Fruit fly (Drosophila melanogaster) whole organism, embryonic: ENCODE data around the gene cher.
A peak's percentile ranks its signal among the peaks of the same experiment; 100 is the strongest.

ENCODE experiments used
- Asciz ChIP-seq: fragments of 200-800 bp; sonication (Bioruptor generic); optimal IDR thresholded peaks from 2 replicates; lab custom pipeline; 2017; ENCODE audit warnings: missing biosample characterization, mild to moderate bottlenecking, missing genetic modification characterization, missing genetic modification reagents
- B-H2 ChIP-seq: fragments of 200-800 bp; sonication (Bioruptor generic); optimal IDR thresholded peaks from 2 replicates; lab custom pipeline; 2018; ENCODE audit warnings: missing biosample characterization, mild to moderate bottlenecking, missing genetic modification characterization
- CG1233 ChIP-seq: fragments of 200-800 bp; sonication (Bioruptor generic); optimal IDR thresholded peaks from 4 replicates; lab custom pipeline; 2018; ENCODE audit warnings: missing biosample characterization, mild to moderate bottlenecking, missing genetic modification characterization
- CG14710 ChIP-seq: fragments of 200-800 bp; sonication (Bioruptor generic); optimal IDR thresholded peaks from 3 replicates; lab custom pipeline; 2019; ENCODE audit warnings: missing biosample characterization, mild to moderate bottlenecking, missing genetic modification characterization, moderate library complexity
- CG15601 ChIP-seq: fragments of 200-800 bp; sonication (Bioruptor generic); optimal IDR thresholded peaks from 3 replicates; lab custom pipeline; 2019; ENCODE audit warnings: missing biosample characterization, mild to moderate bottlenecking, missing genetic modification characterization, moderate library complexity
- CG17359 ChIP-seq: fragments of 200-800 bp; sonication (Bioruptor generic); optimal IDR thresholded peaks from 3 replicates; lab custom pipeline; 2018; ENCODE audit warnings: missing biosample characterization, mild to moderate bottlenecking, missing genetic modification characterization, moderate library complexity
- CG17385 ChIP-seq: fragments of 200-800 bp; sonication (Bioruptor generic); optimal IDR thresholded peaks from 3 replicates; lab custom pipeline; 2018; ENCODE audit warnings: missing biosample characterization, mild to moderate bottlenecking, missing genetic modification characterization
- CG18011 ChIP-seq: fragments of 200-800 bp; sonication (Bioruptor generic); optimal IDR thresholded peaks from 2 replicates; lab custom pipeline; 2017; ENCODE audit warnings: missing biosample characterization, missing genetic modification characterization, mild to moderate bottlenecking, moderate library complexity, missing genotype
- CG2199 ChIP-seq: fragments of 200-800 bp; sonication (Bioruptor generic); IDR thresholded peaks from 3 replicates; pipeline ENCODE4 v1.3.6; 2022; ENCODE audit warnings: missing biosample characterization, missing genetic modification characterization
- CG2712 ChIP-seq: fragments of 200-800 bp; optimal IDR thresholded peaks from 3 replicates; lab custom pipeline; 2019; ENCODE audit warnings: missing biosample characterization, mild to moderate bottlenecking, missing genetic modification characterization, moderate library complexity
- CG30403 ChIP-seq: fragments of 200-800 bp; sonication (Bioruptor generic); optimal IDR thresholded peaks from 3 replicates; lab custom pipeline; 2016; ENCODE audit warnings: missing biosample characterization, missing genetic modification characterization
- CG32532 ChIP-seq: fragments of 200-800 bp; sonication (Bioruptor generic); IDR thresholded peaks from 2 replicates; pipeline ENCODE4 v1.3.6; 2022; ENCODE audit warnings: missing biosample characterization, missing genetic modification characterization
- CG33213 ChIP-seq: fragments of 200-800 bp; sonication (Bioruptor generic); optimal IDR thresholded peaks from 3 replicates; lab custom pipeline; 2016; ENCODE audit warnings: missing biosample characterization, missing genetic modification characterization
- CG3407 ChIP-seq: fragments of 200-800 bp; sonication (Bioruptor generic); optimal IDR thresholded peaks from 2 replicates; lab custom pipeline; 2018; ENCODE audit warnings: missing biosample characterization, mild to moderate bottlenecking, missing genetic modification characterization
- CG3838 ChIP-seq: fragments of 200-800 bp; sonication (Bioruptor generic); optimal IDR thresholded peaks from 3 replicates; lab custom pipeline; 2016; ENCODE audit warnings: missing biosample characterization, missing genetic modification characterization
- CG6683 ChIP-seq: fragments of 200-800 bp; sonication (Bioruptor generic); optimal IDR thresholded peaks from 2 replicates; lab custom pipeline; 2017; ENCODE audit warnings: missing biosample characterization, mild to moderate bottlenecking, missing genetic modification characterization, missing genetic modification reagents
- CG7271 ChIP-seq: fragments of 200-800 bp; sonication (Bioruptor generic); optimal IDR thresholded peaks from 2 replicates; lab custom pipeline; 2018; ENCODE audit warnings: missing biosample characterization, mild to moderate bottlenecking, missing genetic modification characterization, moderate library complexity
- CG9797 ChIP-seq: fragments of 200-800 bp; sonication (Bioruptor generic); optimal IDR thresholded peaks from 3 replicates; lab custom pipeline; 2018; ENCODE audit warnings: missing biosample characterization, mild to moderate bottlenecking, missing genetic modification characterization
- CrebB ChIP-seq: fragments of 200-800 bp; sonication (Bioruptor generic); optimal IDR thresholded peaks from 3 replicates; lab custom pipeline; 2018; ENCODE audit warnings: missing biosample characterization, mild to moderate bottlenecking, missing genetic modification characterization
- D ChIP-seq, 2 experiments: fragments of 200-800 bp in 1 of 2; fragments of >200 bp in 1 of 2; sonication (Bioruptor generic) in 1 of 2; optimal IDR thresholded peaks; 2 replicates in 1 of 2; 3 replicates in 1 of 2; lab custom pipeline; 2017; ENCODE audit warnings: mild to moderate bottlenecking in 1 of 2, missing biosample characterization in 1 of 2, missing genetic modification characterization in 1 of 2, missing genetic modification reagents in 1 of 2
- Dip3 ChIP-seq: fragments of 200-800 bp; sonication (Bioruptor generic); optimal IDR thresholded peaks from 3 replicates; lab custom pipeline; 2016; ENCODE audit warnings: missing biosample characterization, missing genetic modification characterization
- H2.0 ChIP-seq: fragments of 200-800 bp; sonication (Bioruptor generic); IDR thresholded peaks from 2 replicates; pipeline ENCODE4 v1.3.6; 2022; ENCODE audit warnings: missing biosample characterization, missing genetic modification characterization
- HLH54F ChIP-seq: fragments of 200-800 bp; sonication (Bioruptor generic); optimal IDR thresholded peaks from 3 replicates; lab custom pipeline; 2016; ENCODE audit warnings: missing biosample characterization, missing genetic modification characterization
- HmgZ ChIP-seq: fragments of 200-800 bp; sonication (Bioruptor generic); optimal IDR thresholded peaks from 2 replicates; lab custom pipeline; 2018; ENCODE audit warnings: missing biosample characterization, mild to moderate bottlenecking, missing genetic modification characterization
- Kr ChIP-seq: fragments of 200-800 bp; sonication (Bioruptor generic); optimal IDR thresholded peaks from 2 replicates; lab custom pipeline; 2017; ENCODE audit warnings: missing biosample characterization, mild to moderate bottlenecking, missing genetic modification characterization
- Lim3 ChIP-seq: fragments of 200-800 bp; sonication (Bioruptor generic); IDR thresholded peaks from 2 replicates; pipeline ENCODE4 v1.3.6; 2022; ENCODE audit warnings: missing biosample characterization, missing genetic modification characterization
- MESR4 ChIP-seq: fragments of 200-800 bp; sonication (Bioruptor generic); optimal IDR thresholded peaks from 2 replicates; lab custom pipeline; 2018; ENCODE audit warnings: missing biosample characterization, mild to moderate bottlenecking, missing genetic modification characterization, moderate library complexity
- MTF-1 ChIP-seq: fragments of 200-800 bp; sonication (Bioruptor generic); optimal IDR thresholded peaks from 2 replicates; lab custom pipeline; 2018; ENCODE audit warnings: missing biosample characterization, mild to moderate bottlenecking, missing genetic modification characterization, borderline replicate concordance
- Mad ChIP-seq: fragments of 200-800 bp; sonication (Bioruptor generic); optimal IDR thresholded peaks from 2 replicates; lab custom pipeline; 2016; ENCODE audit warnings: missing biosample characterization, missing genetic modification characterization
- PHDP ChIP-seq: fragments of 200-800 bp; sonication (Bioruptor generic); optimal IDR thresholded peaks from 3 replicates; lab custom pipeline; 2018; ENCODE audit warnings: missing biosample characterization, mild to moderate bottlenecking, missing genetic modification characterization, moderate library complexity
- Sox100B ChIP-seq: fragments of 200-800 bp; sonication (Bioruptor generic); optimal IDR thresholded peaks from 3 replicates; lab custom pipeline; 2018; ENCODE audit warnings: missing biosample characterization, mild to moderate bottlenecking, missing genetic modification characterization
- Sry-δ ChIP-seq: fragments of 200-800 bp; sonication (Bioruptor generic); optimal IDR thresholded peaks from 2 replicates; lab custom pipeline; 2016; ENCODE audit warnings: missing biosample characterization, missing genetic modification characterization
- bbx ChIP-seq: fragments of 200-800 bp; sonication (Bioruptor generic); IDR thresholded peaks from 2 replicates; pipeline ENCODE4 v1.3.6; 2022; ENCODE audit warnings: missing biosample characterization, missing genetic modification characterization; ENCODE audit not compliant: partially characterized antibody
- bcd ChIP-seq: fragments of 200-800 bp; sonication (Bioruptor generic); optimal IDR thresholded peaks from 2 replicates; lab custom pipeline; 2017; ENCODE audit warnings: missing biosample characterization, mild to moderate bottlenecking, missing genetic modification characterization
- emc ChIP-seq: fragments of 200-800 bp; sonication (Bioruptor generic); optimal IDR thresholded peaks from 2 replicates; lab custom pipeline; 2016; ENCODE audit warnings: missing biosample characterization, missing genetic modification characterization
- gro ChIP-seq: fragments of 200-800 bp; sonication (Bioruptor generic); optimal IDR thresholded peaks from 2 replicates; lab custom pipeline; 2016; ENCODE audit warnings: missing biosample characterization, missing genetic modification characterization
- her ChIP-seq: fragments of 200-800 bp; sonication (Bioruptor generic); optimal IDR thresholded peaks from 2 replicates; lab custom pipeline; 2016; ENCODE audit warnings: missing biosample characterization, missing genetic modification characterization
- ind ChIP-seq: fragments of 200-800 bp; sonication (Bioruptor generic); optimal IDR thresholded peaks from 3 replicates; lab custom pipeline; 2016; ENCODE audit warnings: missing biosample characterization, missing genetic modification characterization
- jing ChIP-seq: fragments of 200-800 bp; sonication (Bioruptor generic); optimal IDR thresholded peaks from 2 replicates; lab custom pipeline; 2018; ENCODE audit warnings: missing biosample characterization, mild to moderate bottlenecking, missing genetic modification characterization
- lab ChIP-seq: fragments of 200-800 bp; sonication (Bioruptor generic); optimal IDR thresholded peaks from 3 replicates; lab custom pipeline; 2017; ENCODE audit warnings: missing biosample characterization, missing genetic modification characterization, mild to moderate bottlenecking, moderate library complexity, missing genetic modification reagents
- lilli ChIP-seq: fragments of 200-800 bp; sonication (Bioruptor generic); optimal IDR thresholded peaks from 3 replicates; lab custom pipeline; 2016; ENCODE audit warnings: missing biosample characterization, missing genetic modification characterization
- otp ChIP-seq: fragments of 200-800 bp; sonication (Bioruptor generic); IDR thresholded peaks from 3 replicates; pipeline ENCODE4, ENCODE4 v1.3.6; 2022; ENCODE audit warnings: missing biosample characterization, missing genetic modification characterization
- p53 ChIP-seq: fragments of 200-800 bp; sonication (Bioruptor generic); optimal IDR thresholded peaks from 2 replicates; lab custom pipeline; 2016; ENCODE audit warnings: missing biosample characterization, missing genetic modification characterization
- pb ChIP-seq: fragments of 200-800 bp; sonication (Bioruptor generic); optimal IDR thresholded peaks from 3 replicates; lab custom pipeline; 2016; ENCODE audit warnings: missing biosample characterization, missing genetic modification characterization
- sens ChIP-seq: fragments of 200-800 bp; sonication (Bioruptor generic); peaks from one replicate; lab custom pipeline; 2016; ENCODE audit warnings: missing biosample characterization, missing genetic modification characterization
- slou ChIP-seq: fragments of 200-800 bp; sonication (Bioruptor generic); optimal IDR thresholded peaks from 3 replicates; lab custom pipeline; 2016; ENCODE audit warnings: missing biosample characterization, missing genetic modification characterization
- tx ChIP-seq: fragments of 200-800 bp; sonication (Bioruptor generic); optimal IDR thresholded peaks from 2 replicates; lab custom pipeline; 2016; ENCODE audit warnings: missing biosample characterization, missing genetic modification characterization
- zfh1 ChIP-seq: fragments of 200-800 bp; sonication (Bioruptor generic); IDR thresholded peaks from 3 replicates; pipeline ENCODE4 v1.3.6; 2022; ENCODE audit warnings: missing biosample characterization, missing genetic modification characterization

cher gene

dm6 chr3R:17077968-17078417, 47.2 kb downstream of the cher start (continued):
- TF ChIP-seq Asciz (no peak), emc (no peak), CG3407 (GFP tag; lab: Kevin White, UChicago) (no peak), Lim3 (GFP tag; lab: Robert Waterston, UW) (no peak), tx (GFP tag; lab: Kevin White, UChicago) (no peak), CG33213 (GFP tag; lab: Kevin White, UChicago) (no peak), MTF-1 (GFP tag; lab: Kevin White, UChicago) (peak; percentile 82), pb (GFP tag; lab: Kevin White, UChicago) (no peak), lilli (peak; percentile 7), H2.0 (no peak), CG14710 (tag; lab: Kevin White, UChicago) (no peak), jing (GFP tag; lab: Kevin White, UChicago) (no peak)

- TF ChIP-seq Sox100B (GFP tag; lab: Kevin White, UChicago) (no peak), otp (GFP tag; lab: Robert Waterston, UW) (peak; percentile 15; the same call in 1 of the 3 replicates), her (GFP tag; lab: Kevin White, UChicago) (peak; percentile 36), CG2712 (tag; lab: Kevin White, UChicago) (peak; percentile 29), CG17359 (tag; lab: Kevin White, UChicago) (peak; percentile 2), HmgZ (tag; lab: Kevin White, UChicago) (peak; percentile 81), Sry-δ (GFP tag; lab: Kevin White, UChicago) (peak; percentile 11), HLH54F (GFP tag; lab: Kevin White, UChicago) (peak; percentile 15), CG7271 (tag; lab: Kevin White, UChicago) (no peak), Mad (GFP tag; lab: Kevin White, UChicago) (peak; percentile 13), B-H2 (peak; percentile 68), CG6683 (GFP tag; lab: Kevin White, UChicago) (peak; percentile 1), p53 (GFP tag; lab: Kevin White, UChicago) (no peak), Dip3 (GFP tag; lab: Kevin White, UChicago) (peak; percentile 36), PHDP (peak; percentile 9), CG9797 (GFP tag; lab: Kevin White, UChicago) (peak; percentile 23), sens (GFP tag; lab: Kevin White, UChicago) (peak; percentile 66), CG18011 (no peak), slou (GFP tag; lab: Kevin White, UChicago) (no peak), bcd (GFP tag; lab: Kevin White, UChicago) (peak; percentile 14), CG3838 (GFP tag; lab: Kevin White, UChicago) (no peak), CG1233 (GFP tag; lab: Kevin White, UChicago) (peak; percentile 22), gro (peak; percentile 29), bbx (GFP tag; lab: Robert Waterston, UW) (peak; percentile 40; the same call in 1 of the 2 replicates), lab (GFP tag; lab: Kevin White, UChicago) (no peak), D (optimal IDR thresholded peaks at IDR 0.05; lab: Kevin White, UChicago) (no peak), D (GFP tag; optimal IDR thresholded peaks at IDR 0.05; lab: Kevin White, UChicago) (no peak), CrebB (tag; lab: Kevin White, UChicago) (no peak), CG32532 (GFP tag; lab: Robert Waterston, UW) (peak; percentile 52), Kr (no peak), CG2199 (GFP tag; lab: Robert Waterston, UW) (peak; percentile 68; the same call in 1 of the 3 replicates), zfh1 (GFP tag; lab: Robert Waterston, UW) (0 out of 3 replicates have a peak, but pooled peaks have one; percentile 22), CG15601 (tag; lab: Kevin White, UChicago) (peak; percentile 36), CG30403 (peak; percentile 51), CG14710 (tag; lab: Kevin White, UChicago) (peak; percentile 62), MESR4 (GFP tag; lab: Kevin White, UChicago) (peak; percentile 96), CG17385 (GFP tag; lab: Kevin White, UChicago) (peak; percentile 98), ind (GFP tag; lab: Kevin White, UChicago) (no peak), lilli (peak; percentile 24)
Observed at dm6 chr3R:17072526-17073114, 52.6 kb downstream of the cher start, which contains the start of the genes Ns1 and mRpS11. Gene Ns1, minus strand, starts transcription at chr3R:17072675. Gene mRpS11, plus strand, starts transcription at chr3R:17072732.
